Fruit fly (Drosophila melanogaster) whole organism, wandering third instar larva: ENCODE measurements around the gene mRpL23.

Experiments
- Abd-B ChIP-seq: fragments of >200 bp; optimal IDR thresholded peaks from 2 replicates; lab custom pipeline; 2017; ENCODE audit warnings: missing biosample characterization, missing genetic modification characterization
- CG32264 ChIP-seq: fragments of 200-800 bp; sonication (Bioruptor generic); optimal IDR thresholded peaks from 2 replicates; lab custom pipeline; 2016; ENCODE audit warnings: missing biosample characterization, missing genetic modification characterization
- CG9705 ChIP-seq: fragments of 200-800 bp; sonication (Bioruptor generic); optimal IDR thresholded peaks from 2 replicates; lab custom pipeline; 2018; ENCODE audit warnings: missing biosample characterization, mild to moderate bottlenecking, missing genetic modification characterization
- CrebA ChIP-seq: fragments of 200-800 bp; sonication (Bioruptor generic); optimal IDR thresholded peaks from 2 replicates; lab custom pipeline; 2016; ENCODE audit warnings: missing biosample characterization, mild to moderate bottlenecking, missing genetic modification characterization, borderline replicate concordance
- Dfd ChIP-seq: fragments of >200 bp; optimal IDR thresholded peaks from 2 replicates; lab custom pipeline; 2017; ENCODE audit warnings: missing biosample characterization, missing genetic modification characterization
- Dif ChIP-seq: fragments of 200-275, 200-300 bp; sonication (Bioruptor generic); optimal IDR thresholded peaks from 2 replicates; lab custom pipeline; 2018; ENCODE audit warnings: missing biosample characterization, missing genetic modification characterization; ENCODE audit not compliant: partially characterized antibody
- GATAd ChIP-seq: sonication (Bioruptor generic); optimal IDR thresholded peaks from 2 replicates; lab custom pipeline; 2016; ENCODE audit warnings: missing biosample characterization, missing genetic modification characterization
- HLH106 ChIP-seq: fragments of 200-800 bp; optimal IDR thresholded peaks from 3 replicates; lab custom pipeline; 2019; ENCODE audit warnings: missing biosample characterization, mild to moderate bottlenecking, missing genetic modification characterization, moderate library complexity
- Hnf4 ChIP-seq: fragments of 200-800 bp; sonication (Bioruptor generic); optimal IDR thresholded peaks from 2 replicates; lab custom pipeline; 2016; ENCODE audit warnings: missing biosample characterization, mild to moderate bottlenecking, missing genetic modification characterization
- Hr78 ChIP-seq: fragments of >200 bp; optimal IDR thresholded peaks from 2 replicates; lab custom pipeline; 2017; ENCODE audit warnings: missing biosample characterization, missing genetic modification characterization
- Hr83 ChIP-seq: fragments of 200-300 bp; sonication (Bioruptor generic); optimal IDR thresholded peaks from 2 replicates; lab custom pipeline; 2016; ENCODE audit warnings: missing biosample characterization, mild to moderate bottlenecking, missing genetic modification characterization, moderate library complexity; ENCODE audit not compliant: poor library complexity, severe bottlenecking
- Jra ChIP-seq: sonication (Bioruptor generic); optimal IDR thresholded peaks from 2 replicates; lab custom pipeline; 2016; ENCODE audit warnings: missing biosample characterization, missing genetic modification characterization
- Mio ChIP-seq: sonication (Bioruptor generic); optimal IDR thresholded peaks from 2 replicates; lab custom pipeline; 2016; ENCODE audit warnings: missing biosample characterization, missing genetic modification characterization
- Myc ChIP-seq: fragments of >200 bp; optimal IDR thresholded peaks from 2 replicates; lab custom pipeline; 2017
- N ChIP-seq: fragments of >200 bp; optimal IDR thresholded peaks from 2 replicates; lab custom pipeline; 2018; ENCODE audit warnings: missing biosample characterization, missing external identifiers, missing genetic modification characterization
- Rel ChIP-seq, 2 experiments: fragments of 200-800 bp; sonication (Bioruptor generic) in 1 of 2; optimal IDR thresholded peaks; 2 replicates in 1 of 2; 3 replicates in 1 of 2; lab custom pipeline; 2016 to 2019; ENCODE audit warnings: mild to moderate bottlenecking in 2 of 2, missing biosample characterization in 2 of 2, missing genetic modification characterization in 2 of 2, moderate library complexity in 1 of 2
- Sp1 ChIP-seq: fragments of 200-800 bp; sonication (Bioruptor generic); optimal IDR thresholded peaks from 3 replicates; lab custom pipeline; 2019; ENCODE audit warnings: missing biosample characterization, mild to moderate bottlenecking, missing genetic modification characterization, moderate library complexity
- Vsx2 ChIP-seq: fragments of 200-300, 225-300 bp; sonication (Bioruptor generic); optimal IDR thresholded peaks from 2 replicates; lab custom pipeline; 2018; ENCODE audit warnings: missing biosample characterization, missing genetic modification characterization; ENCODE audit not compliant: partially characterized antibody
- br ChIP-seq: fragments of 200-800 bp; sonication (Bioruptor generic); optimal IDR thresholded peaks from 2 replicates; lab custom pipeline; 2016; ENCODE audit warnings: missing biosample characterization, missing genetic modification characterization
- brk ChIP-seq: fragments of 200-800 bp; sonication (Bioruptor generic); optimal IDR thresholded peaks from 2 replicates; lab custom pipeline; 2016; ENCODE audit warnings: missing biosample characterization, mild to moderate bottlenecking, missing genetic modification characterization
- dmrt93B ChIP-seq: fragments of 200-800 bp; sonication (Bioruptor generic); optimal IDR thresholded peaks from 2 replicates; lab custom pipeline; 2018; ENCODE audit warnings: missing biosample characterization, mild to moderate bottlenecking, missing genetic modification characterization
- ey ChIP-seq: fragments of 200-800 bp; sonication (Bioruptor generic); optimal IDR thresholded peaks from 2 replicates; lab custom pipeline; 2016; ENCODE audit warnings: missing biosample characterization, missing genetic modification characterization
- foxo ChIP-seq, 2 experiments: fragments of 200-800 bp; sonication (Bioruptor generic); optimal IDR thresholded peaks; 2 replicates in 1 of 2; 3 replicates in 1 of 2; lab custom pipeline; 2016 to 2017; ENCODE audit warnings: missing biosample characterization in 2 of 2, missing genetic modification characterization in 2 of 2
- fru ChIP-seq: fragments of 200-800 bp; sonication (Bioruptor generic); optimal IDR thresholded peaks from 3 replicates; lab custom pipeline; 2016; ENCODE audit warnings: missing biosample characterization, mild to moderate bottlenecking, missing genetic modification characterization
- h ChIP-seq: fragments of 200-800 bp; sonication (Bioruptor generic); optimal IDR thresholded peaks from 3 replicates; lab custom pipeline; 2016; ENCODE audit warnings: missing biosample characterization, mild to moderate bottlenecking, missing genetic modification characterization
- jim ChIP-seq: fragments of 175-275, 200-325 bp; sonication (Bioruptor generic); optimal IDR thresholded peaks from 2 replicates; lab custom pipeline; 2016; ENCODE audit warnings: missing biosample characterization, mild to moderate bottlenecking, missing genetic modification characterization
- psq ChIP-seq: fragments of 200-800 bp; sonication (Bioruptor generic); optimal IDR thresholded peaks from 3 replicates; lab custom pipeline; 2017; ENCODE audit warnings: missing biosample characterization, mild to moderate bottlenecking, missing genetic modification characterization, moderate library complexity
- rgr ChIP-seq: fragments of 200-800 bp; sonication (Bioruptor generic); optimal IDR thresholded peaks from 3 replicates; lab custom pipeline; 2016; ENCODE audit warnings: missing biosample characterization, mild to moderate bottlenecking, missing genetic modification characterization
- sage ChIP-seq: fragments of 200-800 bp; sonication (Bioruptor generic); optimal IDR thresholded peaks from 2 replicates; lab custom pipeline; 2016; ENCODE audit warnings: missing biosample characterization, mild to moderate bottlenecking, missing genetic modification characterization
- sv ChIP-seq: fragments of 200-800 bp; sonication (Bioruptor generic); optimal IDR thresholded peaks from 3 replicates; lab custom pipeline; 2016; ENCODE audit warnings: missing biosample characterization, missing genetic modification characterization
- tai ChIP-seq: sonication (Bioruptor generic); optimal IDR thresholded peaks from 2 replicates; lab custom pipeline; 2016; ENCODE audit warnings: missing biosample characterization, missing genetic modification characterization
- woc ChIP-seq: sonication (Bioruptor generic); optimal IDR thresholded peaks from 2 replicates; lab custom pipeline; 2016; ENCODE audit warnings: missing biosample characterization, mild to moderate bottlenecking, missing genetic modification characterization

mRpL23 gene

DNA sequence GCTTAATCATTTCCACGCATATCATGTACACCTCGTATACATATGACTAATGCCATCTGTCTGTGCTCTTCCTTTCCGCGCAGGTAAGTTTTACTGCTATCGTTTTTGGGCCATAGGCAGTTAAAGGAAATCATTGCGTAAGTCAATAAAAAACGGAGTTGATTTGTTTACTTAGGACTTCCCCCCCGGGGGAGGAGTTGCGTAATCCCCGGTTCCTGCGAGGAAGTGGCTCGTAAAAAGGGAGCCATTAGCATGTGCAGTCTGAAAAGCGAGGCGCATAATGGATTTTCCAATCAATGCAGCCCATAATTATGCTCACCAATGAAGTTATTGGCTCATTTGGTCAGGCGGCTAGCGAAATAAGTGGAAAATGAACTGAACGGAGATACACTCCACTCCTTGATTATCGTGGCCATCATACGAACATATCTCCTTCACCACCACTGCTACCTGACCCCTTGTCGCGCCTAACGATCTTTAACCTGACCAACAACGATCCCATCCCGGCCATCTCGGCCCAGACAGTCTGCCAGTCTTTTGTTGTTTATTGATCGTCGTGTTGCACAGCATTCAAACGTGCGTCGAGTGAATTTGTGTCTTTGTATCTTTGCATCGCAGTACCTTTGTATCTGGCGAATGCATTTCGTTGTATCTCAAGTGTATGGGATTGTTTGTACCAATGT is 12.0 kb upstream of the mRpL23 start:
- TF ChIP-seq brk (GFP tag; lab: Kevin White, UChicago) (no peak), psq (no peak), CG32264 (GFP tag; lab: Kevin White, UChicago) (no peak), Hr83 (GFP tag; lab: Kevin White, UChicago) (no peak)

DNA sequence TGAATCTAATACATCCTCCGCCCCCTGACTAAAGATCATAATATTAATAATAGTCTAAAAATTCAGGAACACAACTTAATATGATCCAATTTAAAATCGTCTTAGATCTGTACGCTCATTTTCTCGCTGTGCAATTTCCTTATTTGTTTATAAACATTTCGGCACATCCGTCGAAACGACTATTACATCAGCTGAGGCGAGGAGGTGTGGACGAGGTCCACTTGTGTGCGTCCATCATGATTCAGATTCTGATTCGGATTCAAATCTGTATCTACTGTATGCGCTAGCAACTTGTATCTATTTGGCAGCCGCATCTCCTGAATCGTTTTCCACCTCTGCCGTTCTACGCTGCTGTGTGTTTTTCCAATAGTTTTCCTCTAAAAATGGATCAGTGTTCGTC is 6.0 kb upstream of the mRpL23 start:
- TF ChIP-seq sage (GFP tag; lab: Kevin White, UChicago) (no peak), Jra (GFP tag; lab: Kevin White, UChicago) (no peak), Myc (lab: Kevin White, UChicago) (no peak), woc (no peak), br (GFP tag; lab: Kevin White, UChicago) (no peak), ey (no peak), fru (no peak), Hnf4 (no peak), dmrt93B (GFP tag; lab: Kevin White, UChicago) (no peak), N (no peak), Rel (GFP tag; optimal IDR thresholded peaks at IDR 0.05; lab: Kevin White, UChicago) (no peak), Rel (tag; optimal IDR thresholded peaks at IDR 0.05; lab: Kevin White, UChicago) (no peak), Abd-B (GFP tag; lab: Kevin White, UChicago) (no peak), tai (no peak), brk (GFP tag; lab: Kevin White, UChicago) (no peak), CG9705 (GFP tag; lab: Kevin White, UChicago) (no peak), CrebA (GFP tag; lab: Kevin White, UChicago) (no peak), CG32264 (GFP tag; lab: Kevin White, UChicago) (no peak), GATAd (GFP tag; lab: Kevin White, UChicago) (no peak), h (GFP tag; lab: Kevin White, UChicago) (no peak), Dfd (no peak)
- TF ChIP-seq, all 38 proteins: peak for 0

DNA sequence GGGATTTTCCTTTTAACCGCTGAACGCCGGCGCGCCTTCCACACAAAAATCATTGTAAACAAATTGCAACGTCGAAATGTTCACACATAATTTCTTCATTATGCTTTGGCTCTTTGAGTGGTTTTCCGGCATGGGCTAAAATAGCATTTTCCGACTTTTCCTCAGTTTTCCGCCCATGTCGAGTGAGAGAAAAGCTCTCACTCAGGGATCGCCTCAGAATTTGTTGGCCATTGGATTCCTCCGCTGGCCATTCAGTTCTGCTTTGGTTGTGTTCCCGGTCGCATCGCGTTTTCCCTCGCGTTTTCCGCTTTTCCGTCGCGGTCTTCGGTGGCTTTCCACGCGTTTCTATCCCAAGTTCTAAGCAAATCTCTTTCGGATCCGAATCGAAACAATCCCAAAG is 5.0 kb upstream of the mRpL23 start:
- no peak for TF ChIP-seq N
- no peak for TF ChIP-seq dmrt93B (GFP tag; lab: Kevin White, UChicago)
- no peak for TF ChIP-seq Mio (GFP tag; lab: Kevin White, UChicago)
- no peak for TF ChIP-seq Hr78 (GFP tag; lab: Kevin White, UChicago)
- TF ChIP-seq Hr83 (GFP tag; lab: Kevin White, UChicago): no peak
- no peak for TF ChIP-seq CrebA (GFP tag; lab: Kevin White, UChicago)

DNA sequence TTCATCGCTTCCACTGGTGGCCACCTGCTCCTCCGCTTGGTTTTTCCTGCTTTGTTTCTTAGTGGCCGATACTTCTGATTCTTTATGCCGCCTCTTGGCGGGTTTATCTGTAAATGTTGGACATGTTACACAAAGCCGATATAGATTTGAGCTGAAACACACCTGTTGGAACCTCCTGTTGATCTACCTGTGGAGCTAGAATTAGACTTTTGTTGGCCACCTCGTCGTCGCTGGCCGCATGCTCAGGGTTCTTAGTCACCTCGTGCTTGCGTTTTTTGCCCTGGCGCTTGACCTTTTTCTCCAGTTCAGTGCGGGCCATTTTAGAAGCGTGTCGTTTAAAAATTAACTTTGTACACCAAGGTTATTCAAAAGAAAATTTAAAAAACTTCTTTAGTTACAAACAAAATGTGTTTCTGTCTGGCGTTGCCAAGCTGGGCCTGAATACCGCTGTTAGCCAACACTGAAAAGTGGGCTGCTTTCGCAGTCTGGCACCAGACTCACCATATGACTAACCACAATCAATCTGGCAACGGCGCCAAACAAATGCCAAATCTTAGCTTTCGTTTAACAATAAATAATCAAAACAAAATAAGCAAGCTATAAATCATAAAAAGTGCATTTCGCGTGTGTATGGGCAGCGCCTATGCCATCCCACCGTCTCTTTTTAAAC is 3.7 kb upstream of the mRpL23 start, which contains the start of the genes CG15877 and Svil:
Gene CG15877, minus strand, starts transcription at position 443 of the 670 bp plus-strand sequence.
Gene Svil, plus strand, starts transcription at position 542 of the 670 bp plus-strand sequence.
- TF ChIP-seq br (GFP tag; lab: Kevin White, UChicago) (peak; percentile 29), Myc (lab: Kevin White, UChicago) (peak; percentile 13), foxo (GFP tag; optimal IDR thresholded peaks at IDR 0.05; lab: Kevin White, UChicago) (peak in 1 of 2 experiments; percentile 30), Dif (GFP tag; lab: Kevin White, UChicago) (no peak), Rel (GFP tag; optimal IDR thresholded peaks at IDR 0.05; lab: Kevin White, UChicago) (no peak), Rel (tag; optimal IDR thresholded peaks at IDR 0.05; lab: Kevin White, UChicago) (peak; percentile 97), Vsx2 (GFP tag; lab: Kevin White, UChicago) (no peak), h (GFP tag; lab: Kevin White, UChicago) (peak; percentile 15)

DNA sequence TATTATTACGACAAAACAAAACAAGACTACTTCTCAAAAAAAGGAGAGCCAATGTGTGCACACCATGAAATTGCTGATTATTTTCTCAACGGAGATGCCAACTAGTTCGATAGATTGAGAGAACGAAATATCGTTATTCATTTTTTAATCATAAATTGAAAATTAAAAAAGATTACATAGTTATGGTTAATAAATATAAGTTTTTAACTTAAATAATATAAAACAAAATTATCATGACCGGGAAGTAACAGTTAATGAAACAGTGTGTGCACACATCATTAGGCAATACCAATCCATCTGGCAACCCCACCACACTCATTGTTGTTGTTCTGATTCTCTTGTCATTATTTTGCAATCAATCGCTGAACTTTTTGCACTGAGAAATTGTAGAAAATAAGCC is 1.6 kb downstream of the mRpL23 start, which contains the start of the genes CG1317 and CG8993:
Gene CG1317, minus strand, starts transcription at position 58 of the 400 bp plus-strand sequence.
Gene CG8993, plus strand, starts transcription at position 318 of the 400 bp plus-strand sequence.
- TF ChIP-seq sage (GFP tag; lab: Kevin White, UChicago) (no peak), rgr (GFP tag; lab: Kevin White, UChicago) (peak; percentile 47), Dif (GFP tag; lab: Kevin White, UChicago) (no peak), foxo (GFP tag; optimal IDR thresholded peaks at IDR 0.05; lab: Kevin White, UChicago) (peak in 1 of 2 experiments; percentile 52), HLH106 (tag; lab: Kevin White, UChicago) (peak; percentile 49), jim (no peak), Sp1 (GFP tag; lab: Kevin White, UChicago) (peak; percentile 24), Myc (lab: Kevin White, UChicago) (peak; percentile 8), woc (peak; percentile 44), sv (peak; percentile 44), psq (peak; percentile 10)
